Worm (Caenorhabditis elegans): ENCODE measurements around the gene gpx-5.

- TF ChIP-seq skn-1 (tag; optimal IDR thresholded peaks at IDR 0.05), result no peak
- TF ChIP-seq lin-35 (GFP tag; optimal IDR thresholded peaks at IDR 0.05), result no peak
- TF ChIP-seq pag-3 (tag; optimal IDR thresholded peaks at IDR 0.05; ENCODE audit: borderline replicate concordance, insufficient read depth), result no peak
- TF ChIP-seq lin-15B (tag; optimal IDR thresholded peaks at IDR 0.05), result no peak
- no peak for TF ChIP-seq swsn-7 (tag; optimal IDR thresholded peaks at IDR 0.05)
- TF ChIP-seq lin-39 (tag; optimal IDR thresholded peaks at IDR 0.05), result no peak
- no peak for TF ChIP-seq isw-1 (GFP tag; IDR thresholded peaks at IDR 0.05)
- no peak for TF ChIP-seq pqm-1 (tag; optimal IDR thresholded peaks at IDR 0.05)
- TF ChIP-seq ceh-82 (tag; optimal IDR thresholded peaks at IDR 0.05), result no peak
- TF ChIP-seq nhr-77 (tag; optimal IDR thresholded peaks at IDR 0.05), result no peak
- no peak for TF ChIP-seq fos-1 (tag; optimal IDR thresholded peaks at IDR 0.05)
- TF ChIP-seq nhr-237 (tag; optimal IDR thresholded peaks at IDR 0.05), result no peak
These were observed 36.3 kb upstream of the gpx-5 start for ce11 chrX:9548011-9548795.
